Fruit fly (Drosophila melanogaster) whole organism, embryonic: Measurements from ENCODE around the gene CG12560.

ENCODE experiments used
- CG11085 ChIP-seq: fragments of 200-800 bp; sonication (Bioruptor generic); IDR thresholded peaks from 2 replicates; pipeline ENCODE4 v1.3.6; 2022; ENCODE audit warnings: missing biosample characterization, missing genetic modification characterization
- CG11456 ChIP-seq: fragments of 200-800 bp; sonication (Bioruptor generic); IDR thresholded peaks from 3 replicates; pipeline ENCODE4 v1.3.6; 2022; ENCODE audit warnings: missing biosample characterization, missing genetic modification characterization
- CG14050 ChIP-seq: fragments of 200-800 bp; sonication (Bioruptor generic); IDR thresholded peaks from 3 replicates; pipeline ENCODE4 v1.3.6; 2022; ENCODE audit warnings: missing biosample characterization, missing genetic modification characterization
- CG15011 ChIP-seq: fragments of 200-800 bp; sonication (Bioruptor generic); optimal IDR thresholded peaks from 3 replicates; lab custom pipeline; 2018; ENCODE audit warnings: missing biosample characterization, mild to moderate bottlenecking, missing genetic modification characterization
- CG17328 ChIP-seq: fragments of 200-800 bp; sonication (Bioruptor generic); IDR thresholded peaks from 2 replicates; pipeline ENCODE4 v1.3.6; 2022; ENCODE audit warnings: missing biosample characterization, missing genetic modification characterization
- CG17568 ChIP-seq: fragments of 200-800 bp; sonication (Bioruptor generic); optimal IDR thresholded peaks from 2 replicates; lab custom pipeline; 2018; ENCODE audit warnings: missing biosample characterization, mild to moderate bottlenecking, missing genetic modification characterization, moderate library complexity
- CG2120 ChIP-seq: fragments of 200-800 bp; sonication (Bioruptor generic); optimal IDR thresholded peaks from 3 replicates; lab custom pipeline; 2016; ENCODE audit warnings: missing biosample characterization, missing genetic modification characterization
- CG2202 ChIP-seq: fragments of 200-800 bp; sonication (Bioruptor generic); optimal IDR thresholded peaks from 2 replicates; lab custom pipeline; 2018; ENCODE audit warnings: missing biosample characterization, mild to moderate bottlenecking, missing genetic modification characterization
- CG32532 ChIP-seq: fragments of 200-800 bp; sonication (Bioruptor generic); IDR thresholded peaks from 2 replicates; pipeline ENCODE4 v1.3.6; 2022; ENCODE audit warnings: missing biosample characterization, missing genetic modification characterization
- CG34422 ChIP-seq: fragments of 200-800 bp; sonication (Bioruptor generic); IDR thresholded peaks from 3 replicates; pipeline ENCODE4 v1.3.6; 2022; ENCODE audit warnings: missing biosample characterization, missing genetic modification characterization
- CG4360 ChIP-seq: fragments of 200-800 bp; sonication (Bioruptor generic); IDR thresholded peaks from 2 replicates; pipeline ENCODE4 v1.3.6; 2022; ENCODE audit warnings: missing biosample characterization, missing genetic modification characterization
- CG43689 ChIP-seq: fragments of 200-800 bp; sonication (Bioruptor generic); IDR thresholded peaks from 2 replicates; pipeline ENCODE4 v1.3.6; 2022; ENCODE audit warnings: missing biosample characterization, missing genetic modification characterization
- CG4707 ChIP-seq: fragments of 200-800 bp; sonication (Bioruptor generic); optimal IDR thresholded peaks from 2 replicates; lab custom pipeline; 2018; ENCODE audit warnings: missing biosample characterization, mild to moderate bottlenecking, missing genetic modification characterization, moderate library complexity
- CG5180 ChIP-seq: fragments of 200-800 bp; sonication (Bioruptor generic); optimal IDR thresholded peaks from 3 replicates; lab custom pipeline; 2017; ENCODE audit warnings: missing biosample characterization, missing genetic modification characterization, mild to moderate bottlenecking, moderate library complexity, missing genetic modification reagents
- CG6683 ChIP-seq: fragments of 200-800 bp; sonication (Bioruptor generic); optimal IDR thresholded peaks from 2 replicates; lab custom pipeline; 2017; ENCODE audit warnings: missing biosample characterization, mild to moderate bottlenecking, missing genetic modification characterization, missing genetic modification reagents
- CG7963 ChIP-seq: fragments of 200-800 bp; sonication (Bioruptor generic); IDR thresholded peaks from 3 replicates; pipeline ENCODE4 v1.3.6; 2022; ENCODE audit warnings: missing biosample characterization, missing genetic modification characterization; ENCODE audit not compliant: partially characterized antibody
- CG9215 ChIP-seq: fragments of 200-800 bp; sonication (Bioruptor generic); IDR thresholded peaks from 2 replicates; pipeline ENCODE4 v1.3.6; 2022; ENCODE audit warnings: missing biosample characterization, missing genetic modification characterization
- CG9437 ChIP-seq: fragments of 200-800 bp; sonication (Bioruptor generic); optimal IDR thresholded peaks from 2 replicates; lab custom pipeline; 2018; ENCODE audit warnings: missing biosample characterization, mild to moderate bottlenecking, missing genetic modification characterization
- Camta ChIP-seq: fragments of 200-800 bp; sonication (Bioruptor generic); optimal IDR thresholded peaks from 2 replicates; lab custom pipeline; 2016; ENCODE audit warnings: missing biosample characterization, missing genetic modification characterization
- Dref ChIP-seq: fragments of 200-800 bp; sonication (Bioruptor generic); IDR thresholded peaks from 2 replicates; pipeline ENCODE4 v1.3.6; 2022; ENCODE audit warnings: missing biosample characterization, missing genetic modification characterization
- Hmx ChIP-seq: fragments of 200-800 bp; sonication (Bioruptor generic); optimal IDR thresholded peaks from 2 replicates; lab custom pipeline; 2016; ENCODE audit warnings: missing biosample characterization, missing genetic modification characterization
- Myb ChIP-seq: fragments of 200-800 bp; sonication (Bioruptor generic); optimal IDR thresholded peaks from 2 replicates; lab custom pipeline; 2016; ENCODE audit warnings: missing biosample characterization, missing genetic modification characterization
- Pdp1 ChIP-seq, 2 experiments: fragments of 200-800 bp; sonication (Bioruptor generic); optimal IDR thresholded peaks; 3 replicates each; lab custom pipeline; 2016; ENCODE audit warnings: missing biosample characterization in 2 of 2, missing genetic modification characterization in 2 of 2, mild to moderate bottlenecking in 1 of 2, moderate library complexity in 1 of 2
- Stat92E ChIP-seq, 3 experiments: fragments of >200 bp in 2 of 3; fragments of 200-800 bp in 1 of 3; sonication (Bioruptor generic) in 1 of 3; optimal IDR thresholded peaks; 2 replicates each; lab custom pipeline; 2017 to 2019; ENCODE audit warnings: missing biosample characterization in 3 of 3, missing genetic modification characterization in 3 of 3, mild to moderate bottlenecking in 1 of 3, moderate library complexity in 1 of 3
- Trl ChIP-seq, 3 experiments: fragments of >200 bp in 2 of 3; fragments of 200-800 bp in 1 of 3; sonication (Bioruptor generic) in 1 of 3; optimal IDR thresholded peaks; 2 replicates in 1 of 3; 3 replicates in 2 of 3; lab custom pipeline; 2016 to 2017; ENCODE audit warnings: missing biosample characterization in 1 of 3, missing genetic modification characterization in 1 of 3
- al ChIP-seq: fragments of 200-800 bp; sonication (Bioruptor generic); IDR thresholded peaks from 2 replicates; pipeline ENCODE4 v1.3.6; 2022; ENCODE audit warnings: missing biosample characterization, missing genetic modification characterization
- btn ChIP-seq: fragments of 200-800 bp; sonication (Bioruptor generic); optimal IDR thresholded peaks from 2 replicates; lab custom pipeline; 2016; ENCODE audit warnings: missing biosample characterization, missing genetic modification characterization
- chinmo ChIP-seq: fragments of 200-800 bp; sonication (Bioruptor generic); IDR thresholded peaks from 4 replicates; pipeline ENCODE4 v1.3.6; 2022; ENCODE audit warnings: missing biosample characterization, missing genetic modification characterization; ENCODE audit not compliant: partially characterized antibody
- ci ChIP-seq: fragments of 200-800 bp; sonication (Bioruptor generic); IDR thresholded peaks from 3 replicates; pipeline ENCODE4 v1.3.6; 2022; ENCODE audit warnings: missing biosample characterization, missing genetic modification characterization
- crol ChIP-seq: fragments of 200-800 bp; sonication (Bioruptor generic); IDR thresholded peaks from 2 replicates; pipeline ENCODE4 v1.3.6; 2022; ENCODE audit warnings: missing biosample characterization, missing genetic modification characterization
- dpn ChIP-seq, 2 experiments: fragments of 200-800 bp; sonication (Bioruptor generic); optimal IDR thresholded peaks; 3 replicates each; lab custom pipeline; 2016; ENCODE audit warnings: missing biosample characterization in 2 of 2, missing genetic modification characterization in 2 of 2
- exex ChIP-seq: fragments of 200-800 bp; sonication (Bioruptor generic); optimal IDR thresholded peaks from 4 replicates; lab custom pipeline; 2018; ENCODE audit warnings: missing biosample characterization, mild to moderate bottlenecking, missing genetic modification characterization, moderate library complexity
- gce ChIP-seq: fragments of 200-800 bp; sonication (Bioruptor generic); IDR thresholded peaks from 3 replicates; pipeline ENCODE4 v1.3.6; 2022; ENCODE audit warnings: missing biosample characterization, missing genetic modification characterization
- lmd ChIP-seq: fragments of 200-800 bp; sonication (Bioruptor generic); IDR thresholded peaks from 2 replicates; pipeline ENCODE4 v1.3.6; 2022; ENCODE audit warnings: missing biosample characterization, missing genetic modification characterization
- pb ChIP-seq: fragments of 200-800 bp; sonication (Bioruptor generic); optimal IDR thresholded peaks from 3 replicates; lab custom pipeline; 2016; ENCODE audit warnings: missing biosample characterization, missing genetic modification characterization
- peb ChIP-seq: fragments of 200-800 bp; sonication (Bioruptor generic); IDR thresholded peaks from 2 replicates; pipeline ENCODE4 v1.3.6; 2022; ENCODE audit warnings: missing biosample characterization, missing genetic modification characterization
- prd ChIP-seq, 3 experiments: fragments of >200 bp in 2 of 3; fragments of 200-800 bp in 1 of 3; sonication (Bioruptor generic) in 1 of 3; optimal IDR thresholded peaks in 2 of 3; IDR thresholded peaks in 1 of 3; 2 replicates in 2 of 3; 3 replicates in 1 of 3; pipeline versions ENCODE4 v1.3.6 to Lab custom; 2017 to 2022; ENCODE audit warnings: missing biosample characterization in 1 of 3, missing genetic modification characterization in 1 of 3
- repo ChIP-seq: fragments of 200-800 bp; sonication (Bioruptor generic); optimal IDR thresholded peaks from 2 replicates; lab custom pipeline; 2016; ENCODE audit warnings: missing biosample characterization, missing genetic modification characterization
- sens ChIP-seq: fragments of 200-800 bp; sonication (Bioruptor generic); peaks from one replicate; lab custom pipeline; 2016; ENCODE audit warnings: missing biosample characterization, missing genetic modification characterization
- shn ChIP-seq: fragments of 200-800 bp; sonication (Bioruptor generic); optimal IDR thresholded peaks from 3 replicates; lab custom pipeline; 2016; ENCODE audit warnings: missing biosample characterization, missing genetic modification characterization
- sna ChIP-seq: fragments of 200-800 bp; sonication (Bioruptor generic); IDR thresholded peaks from 2 replicates; pipeline ENCODE4 v1.3.6; 2022; ENCODE audit warnings: missing biosample characterization, missing genetic modification characterization; ENCODE audit not compliant: partially characterized antibody
- sr ChIP-seq: fragments of 200-800 bp; sonication (Bioruptor generic); IDR thresholded peaks from 3 replicates; pipeline ENCODE4 v1.3.6; 2022; ENCODE audit warnings: missing biosample characterization, missing genetic modification characterization
- tll ChIP-seq, 2 experiments: fragments of 200-800 bp in 1 of 2; fragments of >200 bp in 1 of 2; sonication (Bioruptor generic) in 1 of 2; optimal IDR thresholded peaks; 2 replicates each; lab custom pipeline; 2017 to 2019; ENCODE audit warnings: missing biosample characterization in 2 of 2, missing genetic modification characterization in 2 of 2, mild to moderate bottlenecking in 1 of 2, moderate library complexity in 1 of 2
- vvl ChIP-seq: fragments of 200-800 bp; sonication (Bioruptor generic); IDR thresholded peaks from 2 replicates; pipeline ENCODE4 v1.3.6; 2022; ENCODE audit warnings: missing biosample characterization, missing genetic modification characterization
- zfh1 ChIP-seq: fragments of 200-800 bp; sonication (Bioruptor generic); IDR thresholded peaks from 3 replicates; pipeline ENCODE4 v1.3.6; 2022; ENCODE audit warnings: missing biosample characterization, missing genetic modification characterization

CG12560 gene

dm6 chr2L:7967645-7968044 lies 41.6 kb downstream of the CG12560 start:
- TF ChIP-seq CG5180 (GFP tag; lab: Kevin White, UChicago), result peak; percentile 55
- no peak for TF ChIP-seq CG7963 (GFP tag; lab: Robert Waterston, UW)
- TF ChIP-seq CG4360 (GFP tag; lab: Robert Waterston, UW), result 0 out of 2 replicates have a peak, but pooled peaks have one; percentile 10
- peak; percentile 22; the same call in 1 of the 2 replicates for TF ChIP-seq vvl (GFP tag; lab: Robert Waterston, UW)
- TF ChIP-seq CG32532 (GFP tag; lab: Robert Waterston, UW), result peak; percentile 16; the same call in 1 of the 2 replicates
- 0 out of 3 replicates have a peak, but pooled peaks have one; percentile 12 for TF ChIP-seq sr (GFP tag; lab: Robert Waterston, UW)

- no peak for TF ChIP-seq CG43689 (GFP tag; lab: Robert Waterston, UW)
- TF ChIP-seq CG9215 (GFP tag; lab: Robert Waterston, UW), result no peak
- TF ChIP-seq sens (GFP tag; lab: Kevin White, UChicago), result peak; percentile 6
- TF ChIP-seq CG2120 (GFP tag; lab: Kevin White, UChicago), result no peak
- no peak for TF ChIP-seq prd (optimal IDR thresholded peaks at IDR 0.05; lab: Kevin White, UChicago)
- TF ChIP-seq prd (GFP tag; IDR thresholded peaks at IDR 0.05; lab: Robert Waterston, UW), result 0 out of 3 replicates have a peak, but pooled peaks have one; percentile 6
- TF ChIP-seq shn (GFP tag; lab: Kevin White, UChicago), result no peak
- no peak for TF ChIP-seq CG14050 (GFP tag; lab: Robert Waterston, UW)
- TF ChIP-seq exex (tag; lab: Kevin White, UChicago), result no peak
- peak; percentile 67; the same call in 1 of the 2 replicates for TF ChIP-seq crol (GFP tag; lab: Robert Waterston, UW)
- TF ChIP-seq CG11456, result no peak
- TF ChIP-seq dpn (GFP tag; optimal IDR thresholded peaks at IDR 0.05; lab: Kevin White, UChicago), result no peak
- 0 out of 2 replicates have a peak, but pooled peaks have one; percentile 35 for TF ChIP-seq sna (GFP tag; lab: Robert Waterston, UW)
- TF ChIP-seq Hmx (GFP tag; lab: Kevin White, UChicago), result no peak
- TF ChIP-seq al (GFP tag; lab: Robert Waterston, UW), result no peak
- 0 out of 4 replicates have a peak, but pooled peaks have one; percentile 33 for TF ChIP-seq chinmo (GFP tag; lab: Robert Waterston, UW)
- TF ChIP-seq CG11085 (GFP tag; lab: Robert Waterston, UW), result no peak
- TF ChIP-seq Camta (GFP tag; lab: Kevin White, UChicago), result no peak
- TF ChIP-seq peb (GFP tag; lab: Robert Waterston, UW), result no peak
- no peak for TF ChIP-seq repo (GFP tag; lab: Kevin White, UChicago)
- no peak for TF ChIP-seq CG17568
- no peak for TF ChIP-seq Stat92E (GFP tag; optimal IDR thresholded peaks at IDR 0.05; lab: Kevin White, UChicago)
- no peak for TF ChIP-seq CG15011 (GFP tag; lab: Kevin White, UChicago)
Measured at dm6 chr2L:7966866-7967549, 42.3 kb downstream of the CG12560 start.

- TF ChIP-seq Dref (GFP tag; lab: Robert Waterston, UW), result no peak
- TF ChIP-seq zfh1 (GFP tag; lab: Robert Waterston, UW), result 0 out of 3 replicates have a peak, but pooled peaks have one; percentile 12
- 0 out of 3 replicates have a peak, but pooled peaks have one; percentile 10 for TF ChIP-seq CG34422
- TF ChIP-seq Pdp1 (GFP tag; optimal IDR thresholded peaks at IDR 0.05; lab: Kevin White, UChicago), result peak in 1 of 2 experiments; percentile 79
- TF ChIP-seq ci, result no peak
- TF ChIP-seq pb (GFP tag; lab: Kevin White, UChicago), result no peak
- peak; percentile 74 for TF ChIP-seq CG9437 (GFP tag; lab: Kevin White, UChicago)
- no peak for TF ChIP-seq Myb
- peak; percentile 20 for TF ChIP-seq CG5180 (GFP tag; lab: Kevin White, UChicago)
- TF ChIP-seq Trl (optimal IDR thresholded peaks at IDR 0.05; lab: Kevin White, UChicago), result peak in 1 of 2 experiments; percentile 23
- no peak for TF ChIP-seq Trl (GFP tag; optimal IDR thresholded peaks at IDR 0.05; lab: Kevin White, UChicago)
- no peak for TF ChIP-seq CG4707 (GFP tag; lab: Kevin White, UChicago)
- no peak for TF ChIP-seq CG6683 (GFP tag; lab: Kevin White, UChicago)
- TF ChIP-seq gce, result no peak
- peak; percentile 64 for TF ChIP-seq crol (GFP tag; lab: Robert Waterston, UW)
- no peak for TF ChIP-seq CG2202 (tag; lab: Kevin White, UChicago)
- no peak for TF ChIP-seq lmd (GFP tag; lab: Robert Waterston, UW)
- no peak for TF ChIP-seq CG17328
- no peak for TF ChIP-seq tll (GFP tag; optimal IDR thresholded peaks at IDR 0.05; lab: Kevin White, UChicago)
- TF ChIP-seq btn (GFP tag; lab: Kevin White, UChicago), result no peak
Measured at dm6 chr2L:7966461-7966846, 42.8 kb downstream of the CG12560 start.
